Fruit fly (Drosophila melanogaster) Kc167 (cell line): ENCODE data around the gene CG43391.

Experiments used
- Myc ChIP-seq: fragments of >200 bp; optimal IDR thresholded peaks from 2 replicates; lab custom pipeline; 2017; ENCODE audit warnings: missing external identifiers
- h ChIP-seq: fragments of >200 bp; optimal IDR thresholded peaks from 3 replicates; lab custom pipeline; 2018; ENCODE audit warnings: missing external identifiers
- psq ChIP-seq: fragments of >200 bp; optimal IDR thresholded peaks from 2 replicates; lab custom pipeline; 2017; ENCODE audit warnings: missing external identifiers
- ttk ChIP-seq: sonication (Bioruptor generic); optimal IDR thresholded peaks from 2 replicates; lab custom pipeline; 2017; ENCODE audit warnings: missing external identifiers

DNA sequence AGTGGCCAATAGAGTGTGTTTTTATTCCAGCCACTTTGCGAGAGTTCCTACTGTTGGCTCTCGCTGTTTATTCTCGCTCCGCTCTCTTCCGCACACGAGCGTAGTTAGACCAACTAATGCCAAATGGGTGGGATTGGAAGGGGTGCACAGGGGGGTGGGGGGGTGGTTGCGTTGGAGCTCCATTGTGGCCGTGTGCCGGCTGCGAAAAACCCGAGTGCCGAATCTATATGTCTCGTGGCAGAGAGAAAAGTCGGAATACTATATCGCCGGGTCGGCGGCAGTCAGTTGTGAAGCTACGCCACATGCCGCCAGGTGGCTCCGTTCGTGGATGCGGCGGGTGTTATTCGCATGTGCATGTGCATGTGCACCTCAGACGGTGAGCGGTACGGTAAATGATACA, 20.3 kb upstream of the CG43391 start:
- no peak for TF ChIP-seq ttk (lab: Kevin White, UChicago)
- TF ChIP-seq h = no peak
- no peak for TF ChIP-seq psq (lab: Kevin White, UChicago)
- no peak for TF ChIP-seq Myc
